Worm (Caenorhabditis elegans) whole organism, L2 larva: ENCODE data around the gene wdr-48.

ENCODE experiments used
- C34F6.9 ChIP-seq: fragments of 150-350 bp; optimal IDR thresholded peaks from 2 replicates; lab custom pipeline; 2014; ENCODE audit warnings: missing biosample characterization, missing genetic modification characterization
- F13H6.1 ChIP-seq: sonication (generic microtip); optimal IDR thresholded peaks from 2 replicates; lab custom pipeline; 2016; ENCODE audit warnings: missing genetic modification characterization, missing compliant biosample characterization
- R02D3.7 ChIP-seq: fragments of 150-350 bp; optimal IDR thresholded peaks from 2 replicates; lab custom pipeline; 2014; ENCODE audit warnings: missing biosample characterization, missing genetic modification characterization
- Y55F3AM.14 ChIP-seq: fragments of 200-800 bp; sonication (Bioruptor generic); optimal IDR thresholded peaks from 2 replicates; lab custom pipeline; 2018; ENCODE audit warnings: mild to moderate bottlenecking, missing genetic modification characterization, missing compliant biosample characterization
- ZK546.5 ChIP-seq: sonication (generic microtip); optimal IDR thresholded peaks from 2 replicates; lab custom pipeline; 2017; ENCODE audit warnings: missing biosample characterization, missing genetic modification characterization
- alr-1 ChIP-seq: fragments of 150-350 bp; optimal IDR thresholded peaks from 2 replicates; lab custom pipeline; 2014; ENCODE audit warnings: missing biosample characterization, missing genetic modification characterization
- aly-2 ChIP-seq: fragments of 150-350 bp; optimal IDR thresholded peaks from 2 replicates; lab custom pipeline; 2014; ENCODE audit warnings: missing biosample characterization, missing genetic modification characterization
- ama-1 ChIP-seq: fragments of 150-350 bp; optimal IDR thresholded peaks from 2 replicates; lab custom pipeline; 2018; ENCODE audit warnings: inconsistent platforms
- blmp-1 ChIP-seq: sonication (generic microtip); optimal IDR thresholded peaks from 2 replicates; lab custom pipeline; 2017; ENCODE audit warnings: missing genetic modification characterization, mild to moderate bottlenecking, missing compliant biosample characterization, antibody characterized with exemption, moderate library complexity; ENCODE audit not compliant: insufficient read depth
- ceh-16 ChIP-seq: fragments of 150-350 bp; optimal IDR thresholded peaks from 2 replicates; lab custom pipeline; 2014; ENCODE audit warnings: missing biosample characterization, missing genetic modification characterization
- ceh-82 ChIP-seq: fragments of 150-350 bp; optimal IDR thresholded peaks from 2 replicates; lab custom pipeline; 2014; ENCODE audit warnings: missing biosample characterization, missing genetic modification characterization
- crh-2 ChIP-seq: sonication (generic microtip); optimal IDR thresholded peaks from 2 replicates; lab custom pipeline; 2017; ENCODE audit warnings: missing biosample characterization, missing genetic modification characterization
- dmd-4 ChIP-seq: sonication (generic microtip); optimal IDR thresholded peaks from 2 replicates; lab custom pipeline; 2017; ENCODE audit warnings: missing biosample characterization, missing genetic modification characterization
- egl-27 ChIP-seq: sonication (generic microtip); optimal IDR thresholded peaks from 3 replicates; lab custom pipeline; 2017; ENCODE audit warnings: missing biosample characterization, missing genetic modification reagents, missing genetic modification characterization
- elt-1 ChIP-seq: fragments of 150-350 bp; optimal IDR thresholded peaks from 2 replicates; lab custom pipeline; 2014; ENCODE audit warnings: missing biosample characterization, missing genetic modification characterization
- elt-3 ChIP-seq: sonication (generic microtip); optimal IDR thresholded peaks from 2 replicates; lab custom pipeline; 2017; ENCODE audit warnings: missing biosample characterization, missing genetic modification characterization
- fos-1 ChIP-seq: fragments of 150-350 bp; optimal IDR thresholded peaks from 2 replicates; lab custom pipeline; 2014; ENCODE audit warnings: missing biosample characterization, missing genetic modification characterization
- gmeb-1 ChIP-seq: fragments of 150-350 bp; optimal IDR thresholded peaks from 2 replicates; lab custom pipeline; 2014; ENCODE audit warnings: missing biosample characterization, missing genetic modification characterization
- lin-11 ChIP-seq: fragments of 150-350 bp; sonication (generic microtip); optimal IDR thresholded peaks from 2 replicates; lab custom pipeline; 2014; ENCODE audit warnings: missing biosample characterization, missing genetic modification characterization, inconsistent platforms, mixed read lengths
- lin-13 ChIP-seq: fragments of 150-350 bp; optimal IDR thresholded peaks from 2 replicates; lab custom pipeline; 2014; ENCODE audit warnings: missing biosample characterization, missing genetic modification reagents, missing genetic modification characterization
- lin-39 ChIP-seq: fragments of 150-350 bp; optimal IDR thresholded peaks from 2 replicates; lab custom pipeline; 2014; ENCODE audit warnings: missing biosample characterization, missing genetic modification reagents, missing genetic modification characterization
- lsy-2 ChIP-seq, 2 experiments: fragments of 150-350 bp in 1 of 2; sonication (generic microtip) in 1 of 2; optimal IDR thresholded peaks; 2 replicates each; lab custom pipeline; 2014 to 2017; ENCODE audit warnings: missing biosample characterization in 2 of 2, missing genetic modification characterization in 2 of 2
- mab-5 ChIP-seq: fragments of 150-350 bp; optimal IDR thresholded peaks from 2 replicates; lab custom pipeline; 2014; ENCODE audit warnings: missing biosample characterization, missing genetic modification characterization
- mbf-1 ChIP-seq: sonication (generic microtip); optimal IDR thresholded peaks from 2 replicates; lab custom pipeline; 2017; ENCODE audit warnings: missing biosample characterization, missing genetic modification characterization
- mdl-1 ChIP-seq, 2 experiments: fragments of 150-350 bp in 1 of 2; sonication (generic microtip) in 1 of 2; optimal IDR thresholded peaks; 2 replicates each; lab custom pipeline; 2017; ENCODE audit warnings: missing biosample characterization in 2 of 2, missing genetic modification characterization in 2 of 2
- nhr-10 ChIP-seq: sonication (generic microtip); optimal IDR thresholded peaks from 2 replicates; lab custom pipeline; 2017; ENCODE audit warnings: missing biosample characterization, missing genetic modification characterization
- nhr-11 ChIP-seq: fragments of 150-350 bp; optimal IDR thresholded peaks from 2 replicates; lab custom pipeline; 2014; ENCODE audit warnings: missing biosample characterization, missing genetic modification characterization
- nhr-12 ChIP-seq: fragments of 150-350 bp; optimal IDR thresholded peaks from 2 replicates; lab custom pipeline; 2014; ENCODE audit warnings: missing biosample characterization, missing genetic modification characterization
- nhr-129 ChIP-seq: fragments of 150-350 bp; optimal IDR thresholded peaks from 2 replicates; lab custom pipeline; 2014; ENCODE audit warnings: missing biosample characterization, missing genetic modification characterization
- nhr-21 ChIP-seq: fragments of 150-350 bp; optimal IDR thresholded peaks from 2 replicates; lab custom pipeline; 2014; ENCODE audit warnings: missing biosample characterization, missing genetic modification characterization
- nhr-23 ChIP-seq: fragments of 150-350 bp; optimal IDR thresholded peaks from 2 replicates; lab custom pipeline; 2014; ENCODE audit warnings: missing biosample characterization, missing genetic modification reagents, missing genetic modification characterization
- nhr-237 ChIP-seq: fragments of 150-350 bp; optimal IDR thresholded peaks from 2 replicates; lab custom pipeline; 2014; ENCODE audit warnings: missing biosample characterization, missing genetic modification characterization
- nhr-25 ChIP-seq: fragments of 150-350 bp; sonication (generic microtip); optimal IDR thresholded peaks from 3 replicates; lab custom pipeline; 2014; ENCODE audit warnings: missing biosample characterization, missing genetic modification characterization
- nhr-6 ChIP-seq: fragments of 150-350 bp; optimal IDR thresholded peaks from 2 replicates; lab custom pipeline; 2014; ENCODE audit warnings: missing biosample characterization, missing genetic modification characterization
- nhr-77 ChIP-seq: fragments of 150-350 bp; optimal IDR thresholded peaks from 2 replicates; lab custom pipeline; 2014; ENCODE audit warnings: missing biosample characterization, missing genetic modification characterization
- peb-1 ChIP-seq: fragments of 150-350 bp; optimal IDR thresholded peaks from 2 replicates; lab custom pipeline; 2014; ENCODE audit warnings: missing biosample characterization, missing genetic modification characterization
- sem-4 ChIP-seq: fragments of 150-350 bp; optimal IDR thresholded peaks from 2 replicates; lab custom pipeline; 2014; ENCODE audit warnings: missing biosample characterization, missing genetic modification reagents, missing genetic modification characterization
- skn-1 ChIP-seq: sonication (generic microtip); optimal IDR thresholded peaks from 2 replicates; lab custom pipeline; 2017; ENCODE audit warnings: missing biosample characterization, missing genetic modification characterization
- sma-3 ChIP-seq: sonication (generic microtip); optimal IDR thresholded peaks from 2 replicates; lab custom pipeline; 2016; ENCODE audit warnings: missing genetic modification reagents, missing genetic modification characterization, missing compliant biosample characterization
- sma-9 ChIP-seq, 2 experiments: fragments of 150-350 bp in 1 of 2; sonication (generic microtip) in 1 of 2; optimal IDR thresholded peaks; 2 replicates each; lab custom pipeline; 2014 to 2016; ENCODE audit warnings: missing genetic modification characterization in 2 of 2, mild to moderate bottlenecking in 1 of 2, missing biosample characterization in 1 of 2, missing compliant biosample characterization in 1 of 2, missing genetic modification reagents in 1 of 2, moderate library complexity in 1 of 2
- snpc-4 ChIP-seq: fragments of 150-350 bp; optimal IDR thresholded peaks from 2 replicates; lab custom pipeline; 2014; ENCODE audit warnings: missing biosample characterization, missing genetic modification characterization
- unc-39 ChIP-seq: fragments of 150-350 bp; optimal IDR thresholded peaks from 2 replicates; lab custom pipeline; 2014; ENCODE audit warnings: missing biosample characterization, missing genetic modification characterization
- unc-55 ChIP-seq: fragments of 150-350 bp; sonication (generic microtip); optimal IDR thresholded peaks from 3 replicates; lab custom pipeline; 2014; ENCODE audit warnings: missing biosample characterization, missing genetic modification reagents, missing genetic modification characterization
- unc-62 ChIP-seq: fragments of 150-350 bp; optimal IDR thresholded peaks from 2 replicates; lab custom pipeline; 2014; ENCODE audit warnings: missing biosample characterization, missing genetic modification reagents, missing genetic modification characterization
- zag-1 ChIP-seq: fragments of 150-350 bp; optimal IDR thresholded peaks from 2 replicates; lab custom pipeline; 2014; ENCODE audit warnings: missing biosample characterization, missing genetic modification characterization
- ztf-1 ChIP-seq: fragments of 200-800 bp; sonication (Bioruptor generic); conservative IDR thresholded peaks from 2 replicates; pipeline ENCODE4 v1.3.6; 2022; ENCODE audit warnings: missing genetic modification characterization, missing compliant biosample characterization
- ztf-11 ChIP-seq: sonication (generic microtip); optimal IDR thresholded peaks from 2 replicates; lab custom pipeline; 2017; ENCODE audit warnings: missing biosample characterization, missing genetic modification characterization
- ztf-4 ChIP-seq: fragments of 150-350 bp; optimal IDR thresholded peaks from 2 replicates; lab custom pipeline; 2014; ENCODE audit warnings: missing biosample characterization, missing genetic modification characterization

wdr-48 gene

ce11 chrIII:4551963-4552362, 26.7 kb upstream of the wdr-48 start:
- peak; percentile 49 for TF ChIP-seq gmeb-1 (tag; lab: Kevin White, UChicago)
- TF ChIP-seq ZK546.5 = no peak
- peak; percentile 91 for TF ChIP-seq nhr-129 (tag; lab: Kevin White, UChicago)
- no peak for TF ChIP-seq unc-62
- peak in 1 of 2 experiments; percentile 71 for TF ChIP-seq lsy-2 (tag; optimal IDR thresholded peaks at IDR 0.05; lab: Kevin White, UChicago)
- no peak for TF ChIP-seq lin-39 (tag; lab: Kevin White, UChicago)
- TF ChIP-seq nhr-10 (tag; lab: Kevin White, UChicago) = no peak
- TF ChIP-seq lin-13 (GFP tag; lab: Kevin White, UChicago) = peak; percentile 54
- TF ChIP-seq alr-1 = no peak
- peak; percentile 71 for TF ChIP-seq peb-1 (tag; lab: Kevin White, UChicago)
- peak; percentile 85 for TF ChIP-seq sma-9 (GFP tag; optimal IDR thresholded peaks at IDR 0.05; lab: Kevin White, UChicago)
- no peak for TF ChIP-seq sma-9 (tag; optimal IDR thresholded peaks at IDR 0.05; lab: Kevin White, UChicago)
- TF ChIP-seq crh-2 (tag; lab: Kevin White, UChicago) = peak; percentile 71
- no peak for TF ChIP-seq aly-2 (tag; lab: Kevin White, UChicago)
- TF ChIP-seq sem-4 (tag; lab: Kevin White, UChicago) = peak; percentile 50
- no peak for TF ChIP-seq mbf-1 (tag; lab: Kevin White, UChicago)
- TF ChIP-seq nhr-11 (tag; lab: Kevin White, UChicago) = no peak
- no peak for TF ChIP-seq snpc-4 (tag; lab: Kevin White, UChicago)
- no peak for TF ChIP-seq ztf-4 (tag; lab: Kevin White, UChicago)
- TF ChIP-seq ceh-82 (tag; lab: Kevin White, UChicago) = no peak
- no peak for TF ChIP-seq R02D3.7 (tag; lab: Kevin White, UChicago)
- peak; percentile 68 for TF ChIP-seq unc-55
- no peak for TF ChIP-seq elt-3 (tag; lab: Kevin White, UChicago)
- TF ChIP-seq nhr-21 (tag; lab: Kevin White, UChicago) = peak; percentile 24
- no peak for TF ChIP-seq nhr-6 (tag; lab: Kevin White, UChicago)
- no peak for TF ChIP-seq dmd-4 (tag; lab: Kevin White, UChicago)
- peak; percentile 28 for TF ChIP-seq Y55F3AM.14 (GFP tag; lab: Kevin White, UChicago)
- TF ChIP-seq ztf-1 = no peak
- peak; percentile 37 for TF ChIP-seq lin-11 (tag; lab: Kevin White, UChicago)
- peak; percentile 80 for TF ChIP-seq C34F6.9 (tag; lab: Kevin White, UChicago)
- TF ChIP-seq nhr-23 (tag; lab: Kevin White, UChicago) = no peak
- peak; percentile 61 for TF ChIP-seq egl-27 (tag; lab: Kevin White, UChicago)
- peak; percentile 83 for TF ChIP-seq fos-1 (tag; lab: Kevin White, UChicago)
- TF ChIP-seq mab-5 (tag; lab: Kevin White, UChicago) = peak; percentile 17
- TF ChIP-seq zag-1 (tag; lab: Kevin White, UChicago) = peak; percentile 32
- peak; percentile 46 for TF ChIP-seq sma-3 (GFP tag; lab: Kevin White, UChicago)
- TF ChIP-seq elt-1 (tag; lab: Kevin White, UChicago) = no peak
- TF ChIP-seq nhr-237 (tag; lab: Kevin White, UChicago) = no peak
- TF ChIP-seq nhr-12 (tag; lab: Kevin White, UChicago) = no peak
- TF ChIP-seq ama-1 (lab: Kevin White, UChicago) = no peak
- TF ChIP-seq F13H6.1 = peak; percentile 83
- no peak for TF ChIP-seq unc-39 (tag; lab: Kevin White, UChicago)
- TF ChIP-seq nhr-77 (tag; lab: Kevin White, UChicago) = no peak
- peak; percentile 5 for TF ChIP-seq blmp-1 (tag; lab: Kevin White, UChicago)
- TF ChIP-seq ceh-16 (tag; lab: Kevin White, UChicago) = no peak
- peak; percentile 26 to 49 for TF ChIP-seq mdl-1 (tag; optimal IDR thresholded peaks at IDR 0.05; lab: Kevin White, UChicago)
- no peak for TF ChIP-seq skn-1
- TF ChIP-seq ztf-11 (tag; lab: Kevin White, UChicago) = no peak
- peak; percentile 56 for TF ChIP-seq nhr-25 (tag; lab: Kevin White, UChicago)
